Fruit fly (Drosophila melanogaster): ENCODE results near the gene CG13038.

DNA sequence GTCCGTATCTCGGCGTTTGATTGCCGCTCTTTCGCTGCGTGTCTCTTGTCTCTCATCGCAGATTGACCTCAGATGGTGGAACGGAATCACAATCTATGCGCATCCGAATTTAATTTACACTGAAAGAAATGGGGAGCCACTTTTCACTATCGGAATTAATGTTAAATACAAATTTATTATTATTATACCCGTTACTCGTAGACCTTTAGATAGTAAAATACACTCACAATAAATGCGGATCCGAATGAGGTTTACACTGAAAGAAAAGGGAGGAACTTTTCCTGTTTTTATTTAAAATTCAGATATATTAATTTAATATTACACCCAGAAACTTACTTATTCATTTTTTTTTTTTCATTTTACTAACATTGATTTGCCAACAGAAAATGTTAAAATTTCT is 38.6 kb downstream of the CG13038 start:
- TF ChIP-seq Sin3A (optimal IDR thresholded peaks at IDR 0.05) (no peak), psq (optimal IDR thresholded peaks at IDR 0.05) (no peak), Myc (optimal IDR thresholded peaks at IDR 0.05) (no peak)

Data from Kc167 (cell line).